Worm (Caenorhabditis elegans) whole organism, young adult: ENCODE data around the gene tald-1.

ENCODE experiments used
- C17E4.6 ChIP-seq: fragments of 200-800 bp; sonication (Bioruptor generic); IDR thresholded peaks from 2 replicates; pipeline ENCODE4 v1.3.6; 2022; ENCODE audit warnings: missing genetic modification reagents, missing genetic modification characterization, missing compliant biosample characterization
- F33H1.4 ChIP-seq: fragments of 200-800 bp; sonication (Bioruptor generic); IDR thresholded peaks from 2 replicates; pipeline ENCODE4 v1.3.6; 2022; ENCODE audit warnings: missing genetic modification reagents, missing genetic modification characterization, missing compliant biosample characterization
- F55B11.4 ChIP-seq: sonication (generic microtip); optimal IDR thresholded peaks from 2 replicates; lab custom pipeline; 2016; ENCODE audit warnings: missing compliant biosample characterization, missing genetic modification characterization, borderline replicate concordance; ENCODE audit not compliant: insufficient read depth
- F57C9.4 ChIP-seq: sonication (generic microtip); optimal IDR thresholded peaks from 2 replicates; lab custom pipeline; 2017; ENCODE audit warnings: mild to moderate bottlenecking, missing genetic modification characterization, missing compliant biosample characterization
- T26A5.8 ChIP-seq: sonication (generic microtip); optimal IDR thresholded peaks from 2 replicates; lab custom pipeline; 2016; ENCODE audit warnings: missing genetic modification characterization, missing compliant biosample characterization
- Y79H2A.3 ChIP-seq: fragments of 200-800 bp; sonication (Bioruptor generic); conservative IDR thresholded peaks from 2 replicates; pipeline ENCODE4 v1.3.6; 2022; ENCODE audit warnings: missing genetic modification reagents, missing genetic modification characterization, missing compliant biosample characterization
- Y95B8A.8 ChIP-seq: fragments of 200-800 bp; sonication (Bioruptor generic); IDR thresholded peaks from 2 replicates; pipeline ENCODE4 v1.3.6; 2022; ENCODE audit warnings: missing genetic modification reagents, missing genetic modification characterization, missing compliant biosample characterization
- ZK185.1 ChIP-seq: sonication (generic microtip); optimal IDR thresholded peaks from 2 replicates; lab custom pipeline; 2016; ENCODE audit warnings: mild to moderate bottlenecking, missing genetic modification characterization, missing compliant biosample characterization; ENCODE audit not compliant: poor library complexity, severe bottlenecking
- aptf-2 ChIP-seq: fragments of 200-800 bp; sonication (Bioruptor generic); conservative IDR thresholded peaks from 2 replicates; pipeline ENCODE4 v1.3.6; 2022; ENCODE audit warnings: missing genetic modification reagents, missing genetic modification characterization, missing compliant biosample characterization
- attf-3 ChIP-seq: fragments of 200-800 bp; sonication (Bioruptor generic); conservative IDR thresholded peaks from 2 replicates; pipeline ENCODE4 v1.3.6; 2022; ENCODE audit warnings: missing genetic modification reagents, missing genetic modification characterization, missing compliant biosample characterization
- attf-6 ChIP-seq: fragments of 200-800 bp; sonication (Bioruptor generic); IDR thresholded peaks from 2 replicates; pipeline ENCODE4 v1.3.6; 2022; ENCODE audit warnings: missing genetic modification reagents, missing genetic modification characterization, missing compliant biosample characterization
- bed-2 ChIP-seq: fragments of 200-800 bp; sonication (Bioruptor generic); IDR thresholded peaks from 2 replicates; pipeline ENCODE4 v1.3.6; 2022; ENCODE audit warnings: missing genetic modification reagents, missing genetic modification characterization, missing compliant biosample characterization
- cebp-1 ChIP-seq, 2 experiments: fragments of 200-800 bp in 1 of 2; sonication (Bioruptor generic) in 1 of 2; sonication (generic microtip) in 1 of 2; IDR thresholded peaks in 1 of 2; optimal IDR thresholded peaks in 1 of 2; 2 replicates each; pipeline versions ENCODE4 v1.3.6 to Lab custom; 2017 to 2022; ENCODE audit warnings: missing compliant biosample characterization in 2 of 2, missing genetic modification characterization in 2 of 2, mild to moderate bottlenecking in 1 of 2, missing genetic modification reagents in 1 of 2, moderate library complexity in 1 of 2
- ceh-40 ChIP-seq: fragments of 200-800 bp; sonication (Bioruptor generic); IDR thresholded peaks from 2 replicates; pipeline ENCODE4 v1.3.6; 2022; ENCODE audit warnings: missing genetic modification characterization, missing compliant biosample characterization
- chd-7 ChIP-seq: sonication (generic microtip); optimal IDR thresholded peaks from 2 replicates; lab custom pipeline; 2016; ENCODE audit warnings: mild to moderate bottlenecking, missing genetic modification characterization, moderate library complexity, missing compliant biosample characterization
- dox-1 ChIP-seq: fragments of 200-800 bp; sonication (Bioruptor generic); IDR thresholded peaks from 2 replicates; pipeline ENCODE4 v1.3.6; 2022; ENCODE audit warnings: missing genetic modification reagents, missing genetic modification characterization, missing compliant biosample characterization
- efl-1 ChIP-seq: fragments of 150-350 bp; optimal IDR thresholded peaks from 2 replicates; lab custom pipeline; 2014; ENCODE audit warnings: missing biosample characterization, missing genetic modification reagents, missing genetic modification characterization
- egl-18 ChIP-seq: fragments of 200-800 bp; sonication (Bioruptor generic); IDR thresholded peaks from 2 replicates; pipeline ENCODE4 v1.3.6; 2022; ENCODE audit warnings: missing genetic modification reagents, missing genetic modification characterization, missing compliant biosample characterization
- egl-44 ChIP-seq: fragments of 200-800 bp; sonication (Bioruptor generic); IDR thresholded peaks from 2 replicates; pipeline ENCODE4 v1.3.6; 2022; ENCODE audit warnings: missing genetic modification reagents, missing genetic modification characterization, missing compliant biosample characterization
- egrh-3 ChIP-seq: fragments of 200-800 bp; sonication (Bioruptor generic); IDR thresholded peaks from 2 replicates; pipeline ENCODE4 v1.3.6; 2022; ENCODE audit warnings: missing genetic modification reagents, missing genetic modification characterization, missing compliant biosample characterization
- ets-4 ChIP-seq: fragments of 200-800 bp; sonication (Bioruptor generic); optimal IDR thresholded peaks from 2 replicates; lab custom pipeline; 2018; ENCODE audit warnings: mild to moderate bottlenecking, missing genetic modification characterization, missing compliant biosample characterization
- fkh-3 ChIP-seq: sonication (generic microtip); optimal IDR thresholded peaks from 2 replicates; lab custom pipeline; 2016; ENCODE audit warnings: mild to moderate bottlenecking, missing genetic modification characterization, missing compliant biosample characterization
- gei-17 ChIP-seq: fragments of 200-800 bp; sonication (Bioruptor generic); optimal IDR thresholded peaks from 2 replicates; lab custom pipeline; 2018; ENCODE audit warnings: mild to moderate bottlenecking, missing genetic modification characterization, missing compliant biosample characterization
- him-1 ChIP-seq: sonication (generic microtip); optimal IDR thresholded peaks from 2 replicates; lab custom pipeline; 2016; ENCODE audit warnings: missing genotype, missing genetic modification reagents, missing genetic modification characterization, missing compliant biosample characterization
- hlh-26 ChIP-seq: fragments of 200-800 bp; sonication (Bioruptor generic); conservative IDR thresholded peaks from 2 replicates; pipeline ENCODE4 v1.3.6; 2022; ENCODE audit warnings: missing genetic modification reagents, missing genetic modification characterization, missing compliant biosample characterization
- hmg-1.2 ChIP-seq: fragments of 200-800 bp; sonication (Bioruptor generic); IDR thresholded peaks from 2 replicates; pipeline ENCODE4 v1.3.6; 2022; ENCODE audit warnings: missing genetic modification reagents, missing genetic modification characterization, missing compliant biosample characterization
- let-526 ChIP-seq: fragments of 200-800 bp; sonication (Bioruptor generic); IDR thresholded peaks from 2 replicates; pipeline ENCODE4 v1.3.6; 2022; ENCODE audit warnings: missing genetic modification reagents, missing genetic modification characterization, missing compliant biosample characterization
- lin-40 ChIP-seq: sonication (generic microtip); optimal IDR thresholded peaks from 2 replicates; lab custom pipeline; 2016; ENCODE audit warnings: missing genetic modification characterization, mild to moderate bottlenecking, missing compliant biosample characterization, missing genotype, missing genetic modification reagents
- lin-54 ChIP-seq: fragments of 200-800 bp; sonication (Bioruptor generic); optimal IDR thresholded peaks from 2 replicates; lab custom pipeline; 2018; ENCODE audit warnings: mild to moderate bottlenecking, missing genetic modification characterization, missing compliant biosample characterization
- madf-3 ChIP-seq: fragments of 200-800 bp; sonication (Bioruptor generic); IDR thresholded peaks from 2 replicates; pipeline ENCODE4 v1.3.6; 2022; ENCODE audit warnings: missing genetic modification reagents, missing genetic modification characterization, missing compliant biosample characterization
- madf-8 ChIP-seq: fragments of 200-800 bp; sonication (Bioruptor generic); conservative IDR thresholded peaks from 2 replicates; pipeline ENCODE4 v1.3.6; 2022; ENCODE audit warnings: missing genetic modification reagents, missing genetic modification characterization, missing compliant biosample characterization
- mcd-1 ChIP-seq: fragments of 200-800 bp; sonication (Bioruptor generic); IDR thresholded peaks from 2 replicates; pipeline ENCODE4 v1.3.6; 2022; ENCODE audit warnings: missing genetic modification reagents, missing genetic modification characterization, missing compliant biosample characterization
- nfya-2 ChIP-seq: fragments of 200-800 bp; sonication (Bioruptor generic); IDR thresholded peaks from 2 replicates; pipeline ENCODE4 v1.3.6; 2022; ENCODE audit warnings: missing genetic modification reagents, missing genetic modification characterization, missing compliant biosample characterization
- nhr-179 ChIP-seq: sonication (generic microtip); optimal IDR thresholded peaks from 2 replicates; lab custom pipeline; 2016; ENCODE audit warnings: mild to moderate bottlenecking, missing genetic modification characterization, missing compliant biosample characterization
- repo-1 ChIP-seq: sonication (generic microtip); optimal IDR thresholded peaks from 2 replicates; lab custom pipeline; 2017; ENCODE audit warnings: mild to moderate bottlenecking, missing genetic modification characterization, missing compliant biosample characterization
- sea-2 ChIP-seq: fragments of 200-800 bp; sonication (Bioruptor generic); IDR thresholded peaks from 2 replicates; pipeline ENCODE4 v1.3.6; 2022; ENCODE audit warnings: missing genetic modification characterization, missing compliant biosample characterization
- snpc-3.4 ChIP-seq: sonication (generic microtip); optimal IDR thresholded peaks from 2 replicates; lab custom pipeline; 2017; ENCODE audit warnings: missing genetic modification characterization, mild to moderate bottlenecking, missing compliant biosample characterization, antibody characterized with exemption, moderate library complexity, missing genotype, missing genetic modification reagents
- snpc-4 ChIP-seq, 5 experiments: fragments of 150-350 bp in 1 of 5; sonication (generic microtip) in 4 of 5; optimal IDR thresholded peaks; 2 replicates each; lab custom pipeline; 2014 to 2018; ENCODE audit warnings: missing genetic modification characterization in 5 of 5, missing biosample characterization in 3 of 5, antibody characterized with exemption in 2 of 5, mild to moderate bottlenecking in 2 of 5, missing compliant biosample characterization in 2 of 5, missing genotype in 2 of 5, moderate library complexity in 2 of 5, missing genetic modification reagents in 1 of 5
- tbp1 ChIP-seq: fragments of 200-800 bp; sonication (Bioruptor generic); optimal IDR thresholded peaks from 2 replicates; lab custom pipeline; 2018; ENCODE audit warnings: mild to moderate bottlenecking, missing genetic modification characterization, missing compliant biosample characterization
- unc-62 ChIP-seq: fragments of 150-350 bp; optimal IDR thresholded peaks from 2 replicates; lab custom pipeline; 2014; ENCODE audit warnings: missing biosample characterization, missing genetic modification reagents, missing genetic modification characterization
- zfh-2 ChIP-seq: fragments of 200-800 bp; sonication (Bioruptor generic); conservative IDR thresholded peaks from 2 replicates; pipeline ENCODE4 v1.3.6; 2022; ENCODE audit warnings: missing genetic modification reagents, missing genetic modification characterization, missing compliant biosample characterization
- zim-3 ChIP-seq: sonication (generic microtip); optimal IDR thresholded peaks from 2 replicates; lab custom pipeline; 2017; ENCODE audit warnings: mild to moderate bottlenecking, missing genetic modification characterization, moderate library complexity, missing compliant biosample characterization
- ztf-18 ChIP-seq: sonication (generic microtip); optimal IDR thresholded peaks from 2 replicates; lab custom pipeline; 2016; ENCODE audit warnings: missing genotype, mild to moderate bottlenecking, missing genetic modification characterization, missing compliant biosample characterization
- ztf-22 ChIP-seq: fragments of 200-800 bp; sonication (Bioruptor generic); optimal IDR thresholded peaks from 2 replicates; lab custom pipeline; 2018; ENCODE audit warnings: mild to moderate bottlenecking, missing genetic modification characterization, moderate library complexity, missing compliant biosample characterization
- ztf-26 ChIP-seq: sonication (generic microtip); optimal IDR thresholded peaks from 2 replicates; lab custom pipeline; 2017; ENCODE audit warnings: missing genetic modification characterization, missing compliant biosample characterization
- ztf-3 ChIP-seq: fragments of 200-800 bp; sonication (Bioruptor generic); optimal IDR thresholded peaks from 2 replicates; lab custom pipeline; 2018; ENCODE audit warnings: mild to moderate bottlenecking, missing genetic modification characterization, missing compliant biosample characterization

Gene tald-1

DNA sequence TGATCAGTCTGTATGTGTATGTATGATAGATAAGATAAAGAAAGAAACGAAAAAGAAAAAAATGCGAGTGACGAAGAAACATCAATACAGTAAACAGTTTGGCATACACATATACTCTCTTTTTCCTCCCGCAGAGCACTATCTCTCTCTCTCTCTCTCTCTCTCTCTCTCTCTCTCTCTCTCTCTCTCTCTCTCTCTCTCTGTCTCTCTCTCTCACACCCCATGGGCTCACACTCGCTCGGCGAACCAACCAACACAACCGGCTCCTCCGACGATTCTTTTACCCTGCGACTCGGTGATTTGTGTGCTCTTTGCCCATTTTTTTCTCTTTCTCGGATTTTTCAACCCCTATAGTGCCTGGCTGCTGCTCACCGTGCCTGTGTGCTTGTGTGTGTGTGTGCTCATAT is 20.6 kb downstream of the tald-1 start (continued):
- TF ChIP-seq ceh-40 (GFP tag; lab: Robert Waterston, UW) (no peak), egl-18 (no peak), attf-3 (GFP tag; lab: Robert Waterston, UW) (no peak)

DNA sequence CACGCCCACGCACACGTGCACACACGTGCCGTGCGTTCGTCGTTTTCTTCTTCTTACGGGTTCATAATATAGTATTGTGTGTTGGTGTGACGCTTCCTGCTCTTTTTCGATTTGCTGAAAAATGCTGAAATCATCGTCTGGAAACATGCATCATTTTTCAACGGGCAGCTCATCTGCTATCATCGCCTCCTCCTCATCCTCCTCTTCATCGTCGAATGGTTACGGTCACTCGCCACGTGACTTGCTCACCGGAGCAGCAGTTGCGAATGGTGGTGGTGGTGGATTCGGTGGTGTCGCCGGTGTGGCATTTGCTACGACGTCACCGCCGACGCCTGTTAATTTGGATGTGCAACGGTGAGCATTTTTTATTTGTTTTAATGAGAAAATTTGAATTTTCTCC is 22.3 kb downstream of the tald-1 start:
- TF ChIP-seq nfya-2 (GFP tag; lab: Robert Waterston, UW): no peak
- TF ChIP-seq Y95B8A.8 (GFP tag; lab: Robert Waterston, UW): 0 out of 2 replicates have a peak, but pooled peaks have one; percentile 20
- TF ChIP-seq unc-62 (GFP tag; lab: Kevin White, UChicago): no peak
- TF ChIP-seq bed-2 (GFP tag; lab: Robert Waterston, UW): no peak
- no peak for TF ChIP-seq ZK185.1 (tag; lab: Kevin White, UChicago)
- no peak for TF ChIP-seq sea-2 (GFP tag; lab: Robert Waterston, UW)
- no peak for TF ChIP-seq ets-4
- no peak for TF ChIP-seq ceh-40 (GFP tag; lab: Robert Waterston, UW)
- TF ChIP-seq ztf-26 (tag; lab: Kevin White, UChicago): peak; percentile 20
- TF ChIP-seq dox-1 (GFP tag; lab: Robert Waterston, UW): 0 out of 2 replicates have a peak, but pooled peaks have one; percentile 36
- TF ChIP-seq zfh-2 (GFP tag; lab: Robert Waterston, UW): peak; percentile 58; the same call in 1 of the 2 replicates
- no peak for TF ChIP-seq snpc-3.4 (tag; lab: Kevin White, UChicago)
- TF ChIP-seq hmg-1.2 (GFP tag; lab: Robert Waterston, UW): no peak
- TF ChIP-seq snpc-4 (GFP tag; optimal IDR thresholded peaks at IDR 0.05; lab: Kevin White, UChicago): no peak
- TF ChIP-seq snpc-4 (tag; optimal IDR thresholded peaks at IDR 0.05; lab: Kevin White, UChicago): no peak
- TF ChIP-seq madf-8: no peak
- TF ChIP-seq aptf-2 (GFP tag; lab: Robert Waterston, UW): no peak
- TF ChIP-seq ztf-3: no peak
- no peak for TF ChIP-seq lin-54 (GFP tag; lab: Kevin White, UChicago)
- no peak for TF ChIP-seq T26A5.8 (tag; lab: Kevin White, UChicago)
- TF ChIP-seq tbp1 (GFP tag; lab: Kevin White, UChicago): peak; percentile 6
- TF ChIP-seq zim-3 (tag; lab: Kevin White, UChicago): no peak
- TF ChIP-seq chd-7 (tag; lab: Kevin White, UChicago): peak; percentile 17
- TF ChIP-seq F33H1.4 (GFP tag; lab: Robert Waterston, UW): no peak
- TF ChIP-seq attf-6 (GFP tag; lab: Robert Waterston, UW): no peak
- TF ChIP-seq let-526: no peak
- no peak for TF ChIP-seq egrh-3 (GFP tag; lab: Robert Waterston, UW)
- no peak for TF ChIP-seq him-1 (tag; lab: Kevin White, UChicago)
- 0 out of 2 replicates have a peak, but pooled peaks have one; percentile 12 for TF ChIP-seq madf-3 (GFP tag; lab: Robert Waterston, UW)
- peak; percentile 5 for TF ChIP-seq ztf-22 (GFP tag; lab: Kevin White, UChicago)
- no peak for TF ChIP-seq F57C9.4 (tag; lab: Kevin White, UChicago)
- no peak for TF ChIP-seq nhr-179 (tag; lab: Kevin White, UChicago)
- TF ChIP-seq ztf-18: no peak
- no peak for TF ChIP-seq hlh-26 (GFP tag; lab: Robert Waterston, UW)
- no peak for TF ChIP-seq C17E4.6 (GFP tag; lab: Robert Waterston, UW)
- TF ChIP-seq fkh-3: no peak
- no peak for TF ChIP-seq lin-40
- no peak for TF ChIP-seq F55B11.4 (tag; lab: Kevin White, UChicago)
- no peak; the same call in 1 of the 2 replicates for TF ChIP-seq mcd-1 (GFP tag; lab: Robert Waterston, UW)
- 0 out of 2 replicates have a peak, but pooled peaks have one; percentile 51 for TF ChIP-seq egl-44
- no peak for TF ChIP-seq Y79H2A.3
- TF ChIP-seq repo-1: peak; percentile 7
- TF ChIP-seq gei-17 (GFP tag; lab: Kevin White, UChicago): no peak
- TF ChIP-seq efl-1 (GFP tag; lab: Kevin White, UChicago): no peak
- no peak for TF ChIP-seq cebp-1 (GFP tag; IDR thresholded peaks at IDR 0.05; lab: Robert Waterston, UW)
- TF ChIP-seq cebp-1 (tag; optimal IDR thresholded peaks at IDR 0.05; lab: Kevin White, UChicago): peak; percentile 28
